Worm (Caenorhabditis elegans) whole organism, L1 larva: ENCODE results near the gene sqv-1.

Source experiments
- C16A3.4 ChIP-seq: fragments of 150-350 bp; optimal IDR thresholded peaks from 2 replicates; lab custom pipeline; 2014; ENCODE audit warnings: missing biosample characterization, missing genetic modification characterization
- aly-2 ChIP-seq: fragments of 150-350 bp; optimal IDR thresholded peaks from 2 replicates; lab custom pipeline; 2014; ENCODE audit warnings: missing biosample characterization, missing genetic modification characterization
- ama-1 ChIP-seq: fragments of 150-350 bp; optimal IDR thresholded peaks from 2 replicates; lab custom pipeline; 2014
- ceh-82 ChIP-seq, 3 experiments: fragments of 150-350 bp in 1 of 3; sonication (generic microtip) in 2 of 3; optimal IDR thresholded peaks; 2 replicates each; lab custom pipeline; 2014 to 2017; ENCODE audit warnings: missing biosample characterization in 3 of 3, missing genetic modification characterization in 3 of 3
- ces-1 ChIP-seq: fragments of 150-350 bp; optimal IDR thresholded peaks from 2 replicates; lab custom pipeline; 2014; ENCODE audit warnings: missing biosample characterization, missing genetic modification reagents, missing genetic modification characterization
- fos-1 ChIP-seq: fragments of 150-350 bp; optimal IDR thresholded peaks from 2 replicates; lab custom pipeline; 2014; ENCODE audit warnings: missing biosample characterization, missing genetic modification characterization
- nhr-237 ChIP-seq: fragments of 150-350 bp; optimal IDR thresholded peaks from 2 replicates; lab custom pipeline; 2014; ENCODE audit warnings: missing biosample characterization, missing genetic modification characterization
- nhr-77 ChIP-seq: fragments of 150-350 bp; optimal IDR thresholded peaks from 2 replicates; lab custom pipeline; 2014; ENCODE audit warnings: missing biosample characterization, missing genetic modification characterization
- rnt-1 ChIP-seq: sonication (generic microtip); optimal IDR thresholded peaks from 2 replicates; lab custom pipeline; 2016; ENCODE audit warnings: mild to moderate bottlenecking, missing genetic modification characterization, moderate library complexity, missing compliant biosample characterization
- unc-30 ChIP-seq: sonication (generic microtip); optimal IDR thresholded peaks from 2 replicates; lab custom pipeline; 2017; ENCODE audit warnings: missing biosample characterization, missing genetic modification characterization
- xbp-1 ChIP-seq: sonication (generic microtip); optimal IDR thresholded peaks from 2 replicates; lab custom pipeline; 2016; ENCODE audit warnings: missing genetic modification characterization, missing compliant biosample characterization
- zag-1 ChIP-seq: fragments of 150-350 bp; optimal IDR thresholded peaks from 2 replicates; lab custom pipeline; 2014; ENCODE audit warnings: missing biosample characterization, missing genetic modification characterization

- no peak for TF ChIP-seq ces-1 (GFP tag; lab: Kevin White, UChicago)
- no peak for TF ChIP-seq xbp-1 (tag; lab: Kevin White, UChicago)
- TF ChIP-seq ceh-82 (tag; optimal IDR thresholded peaks at IDR 0.05; lab: Kevin White, UChicago) = no peak
- no peak for TF ChIP-seq nhr-77 (tag; lab: Kevin White, UChicago)
- no peak for TF ChIP-seq unc-30
- TF ChIP-seq C16A3.4 (tag; lab: Kevin White, UChicago) = no peak
- no peak for TF ChIP-seq ama-1 (lab: Kevin White, UChicago)
- TF ChIP-seq rnt-1 (tag; lab: Kevin White, UChicago) = no peak
- no peak for TF ChIP-seq aly-2 (tag; lab: Kevin White, UChicago)
- no peak for TF ChIP-seq zag-1 (tag; lab: Kevin White, UChicago)
- no peak for TF ChIP-seq nhr-237
- no peak for TF ChIP-seq fos-1 (tag; lab: Kevin White, UChicago)
Observed at ce11 chrIV:8354572-8354971, 6.3 kb upstream of the sqv-1 start, which contains the start of gene F17E9.3.
